Comparison of ENCODE assay signal across 5 fruit fly cellular contexts in genomic region chrX:2703693-2704092, dm6.
TF ChIP-seq lines count a peak whose summit lies in the region.

Gene Ugalt (minus strand): TSS chrX:2703852.

- TF ChIP-seq CTCF in whole organism, embryonic (GFP tag; optimal IDR thresholded peaks at IDR 0.05; lab: Kevin White, UChicago) = peak; percentile 86

TF ChIP-seq in whole organism, adult, 20 proteins besides CTCF, POLR2A, EP300 and RAD21 (continues in another document):
- no peak for TF ChIP-seq kay (GFP tag; lab: Kevin White, UChicago; ENCODE audit: borderline replicate concordance)
- peak; percentile 100 for TF ChIP-seq CG5204 (GFP tag; optimal IDR thresholded peaks at IDR 0.05; lab: Kevin White, UChicago)
- peak; percentile 100 for TF ChIP-seq CG1620 (GFP tag; optimal IDR thresholded peaks at IDR 0.05; lab: Kevin White, UChicago)
- TF ChIP-seq CG33017 (tag; optimal IDR thresholded peaks at IDR 0.05; lab: Kevin White, UChicago) = peak; percentile 100
- no peak for TF ChIP-seq cnc (optimal IDR thresholded peaks at IDR 0.05; lab: Kevin White, UChicago)
- TF ChIP-seq cic (GFP tag; optimal IDR thresholded peaks at IDR 0.05; lab: Kevin White, UChicago) = peak; percentile 98
- TF ChIP-seq ovo (GFP tag; optimal IDR thresholded peaks at IDR 0.05; lab: Kevin White, UChicago) = peak; percentile 100
- peak; percentile 100 for TF ChIP-seq CG7045 (GFP tag; optimal IDR thresholded peaks at IDR 0.05; lab: Kevin White, UChicago)
- TF ChIP-seq CG11617 (GFP tag; optimal IDR thresholded peaks at IDR 0.05; lab: Kevin White, UChicago) = peak; percentile 100
- TF ChIP-seq Hr96 (GFP tag; optimal IDR thresholded peaks at IDR 0.05; lab: Kevin White, UChicago) = peak; percentile 100
- peak; percentile 100 for TF ChIP-seq CG14711 (tag; optimal IDR thresholded peaks at IDR 0.05; lab: Kevin White, UChicago)
- TF ChIP-seq Mnt (GFP tag; optimal IDR thresholded peaks at IDR 0.05; lab: Kevin White, UChicago) = peak; percentile 100
- peak; percentile 100 for TF ChIP-seq bab1 (GFP tag; optimal IDR thresholded peaks at IDR 0.05; lab: Kevin White, UChicago)
- peak; percentile 100 for TF ChIP-seq CG7101 (tag; optimal IDR thresholded peaks at IDR 0.05; lab: Kevin White, UChicago)
- TF ChIP-seq tj (GFP tag; optimal IDR thresholded peaks at IDR 0.05; lab: Kevin White, UChicago) = peak; percentile 99
- TF ChIP-seq Crg-1 (GFP tag; optimal IDR thresholded peaks at IDR 0.05; lab: Kevin White, UChicago) = peak; percentile 100
- peak; percentile 100 for TF ChIP-seq CG12768 (GFP tag; optimal IDR thresholded peaks at IDR 0.05; lab: Kevin White, UChicago)
- peak; percentile 99 for TF ChIP-seq pad (GFP tag; optimal IDR thresholded peaks at IDR 0.05; lab: Kevin White, UChicago)

TF ChIP-seq in whole organism, embryonic, 481 proteins besides CTCF, POLR2A, EP300 and RAD21 (continues in another document):
- TF ChIP-seq sna (GFP tag; IDR thresholded peaks at IDR 0.05; lab: Robert Waterston, UW; ENCODE audit: partially characterized antibody) = no peak
- peak; percentile 100 for TF ChIP-seq Dbx (GFP tag; IDR thresholded peaks at IDR 0.05; lab: Robert Waterston, UW)
- peak; percentile 100 for TF ChIP-seq Mad (GFP tag; optimal IDR thresholded peaks at IDR 0.05; lab: Kevin White, UChicago)
- TF ChIP-seq Camta (GFP tag; optimal IDR thresholded peaks at IDR 0.05; lab: Kevin White, UChicago) = peak; percentile 100
- peak; percentile 95 for TF ChIP-seq CG2116 (GFP tag; optimal IDR thresholded peaks at IDR 0.05; lab: Kevin White, UChicago)
- TF ChIP-seq fru (optimal IDR thresholded peaks at IDR 0.05; lab: Kevin White, UChicago) = no peak
- peak; percentile 100 for TF ChIP-seq chm (GFP tag; IDR thresholded peaks at IDR 0.05; lab: Robert Waterston, UW)
- peak; percentile 100 for TF ChIP-seq wek (GFP tag; optimal IDR thresholded peaks at IDR 0.05; lab: Kevin White, UChicago)
- no peak for TF ChIP-seq br (optimal IDR thresholded peaks at IDR 0.05; lab: Kevin White, UChicago)
- TF ChIP-seq ro (GFP tag; IDR thresholded peaks at IDR 0.05; lab: Robert Waterston, UW) = peak; percentile 100
- peak; percentile 93 for TF ChIP-seq stwl (tag; optimal IDR thresholded peaks at IDR 0.05; lab: Kevin White, UChicago)
- no peak for TF ChIP-seq prd (optimal IDR thresholded peaks at IDR 0.05; lab: Kevin White, UChicago)
- peak; percentile 100 for TF ChIP-seq prd (GFP tag; IDR thresholded peaks at IDR 0.05; lab: Robert Waterston, UW)
- TF ChIP-seq Opbp (GFP tag; IDR thresholded peaks at IDR 0.05; lab: Robert Waterston, UW; ENCODE audit: partially characterized antibody) = peak; percentile 51; the same call in 1 of the 3 replicates
- TF ChIP-seq Side (GFP tag; optimal IDR thresholded peaks at IDR 0.05; lab: Kevin White, UChicago) = peak; percentile 100
- TF ChIP-seq MTF-1 (GFP tag; optimal IDR thresholded peaks at IDR 0.05; lab: Kevin White, UChicago; ENCODE audit: borderline replicate concordance) = peak; percentile 100
- TF ChIP-seq vvl (GFP tag; IDR thresholded peaks at IDR 0.05; lab: Robert Waterston, UW) = peak; percentile 100
- TF ChIP-seq CG9609 (GFP tag; optimal IDR thresholded peaks at IDR 0.05; lab: Kevin White, UChicago) = peak; percentile 100

TF ChIP-seq in whole organism, prepupa, 60 proteins besides CTCF, POLR2A, EP300 and RAD21 (continues in another document):
- TF ChIP-seq CG11762 (GFP tag; optimal IDR thresholded peaks at IDR 0.05; lab: Kevin White, UChicago; ENCODE audit: insufficient read depth) (peak; percentile 100), Gug (GFP tag; IDR thresholded peaks at IDR 0.05; lab: Robert Waterston, UW) (peak; percentile 100), CG6854 (GFP tag; optimal IDR thresholded peaks at IDR 0.05; lab: Kevin White, UChicago) (peak; percentile 100), CG11294 (GFP tag; IDR thresholded peaks at IDR 0.05; lab: Robert Waterston, UW) (peak; percentile 100), Eip78C (GFP tag; lab: Kevin White, UChicago) (peak; percentile 100), CG16779 (tag; optimal IDR thresholded peaks at IDR 0.05; lab: Kevin White, UChicago) (peak; percentile 100), dac (GFP tag; optimal IDR thresholded peaks at IDR 0.05; lab: Kevin White, UChicago) (peak; percentile 100), Met (GFP tag; optimal IDR thresholded peaks at IDR 0.05; lab: Kevin White, UChicago) (peak; percentile 100), fkh (GFP tag; optimal IDR thresholded peaks at IDR 0.05; lab: Kevin White, UChicago) (peak; percentile 100), Sox15 (GFP tag; optimal IDR thresholded peaks at IDR 0.05; lab: Kevin White, UChicago) (peak; percentile 100), Blimp-1 (GFP tag; optimal IDR thresholded peaks at IDR 0.05; lab: Kevin White, UChicago) (peak; percentile 100), Sox14 (GFP tag; optimal IDR thresholded peaks at IDR 0.05; lab: Kevin White, UChicago) (peak; percentile 100), fd59A (GFP tag; optimal IDR thresholded peaks at IDR 0.05; lab: Kevin White, UChicago) (peak; percentile 100), CG8632 (GFP tag; optimal IDR thresholded peaks at IDR 0.05; lab: Kevin White, UChicago) (peak; percentile 100), Eip93F (GFP tag; optimal IDR thresholded peaks at IDR 0.05; lab: Kevin White, UChicago) (peak; percentile 100), Ets96B (tag; optimal IDR thresholded peaks at IDR 0.05; lab: Kevin White, UChicago) (peak; percentile 100), CG34406 (GFP tag; optimal IDR thresholded peaks at IDR 0.05; lab: Kevin White, UChicago) (peak; percentile 100), CG6163 (GFP tag; IDR thresholded peaks at IDR 0.05; lab: Robert Waterston, UW) (peak; percentile 100), CG10669 (GFP tag; optimal IDR thresholded peaks at IDR 0.05; lab: Kevin White, UChicago) (peak; percentile 100)

TF ChIP-seq in whole organism, pupa, 21 proteins besides CTCF, POLR2A, EP300 and RAD21:
- TF ChIP-seq CG15710 (tag; optimal IDR thresholded peaks at IDR 0.05; lab: Kevin White, UChicago) (peak; percentile 100), D1 (tag; optimal IDR thresholded peaks at IDR 0.05; lab: Kevin White, UChicago) (peak; percentile 100), CG8159 (tag; optimal IDR thresholded peaks at IDR 0.05; lab: Kevin White, UChicago) (peak; percentile 100), CG12605 (GFP tag; IDR thresholded peaks at IDR 0.05; lab: Robert Waterston, UW) (peak; percentile 100), CG10348 (GFP tag; IDR thresholded peaks at IDR 0.05; lab: Robert Waterston, UW) (peak; percentile 100), CG4496 (GFP tag; IDR thresholded peaks at IDR 0.05; lab: Robert Waterston, UW) (peak; percentile 100), Ets98B (GFP tag; IDR thresholded peaks at IDR 0.05; lab: Robert Waterston, UW) (peak; percentile 100), rn (GFP tag; IDR thresholded peaks at IDR 0.05; lab: Robert Waterston, UW) (peak; percentile 100), CG32121 (GFP tag; IDR thresholded peaks at IDR 0.05; lab: Robert Waterston, UW) (peak; percentile 100), CG9948 (tag; optimal IDR thresholded peaks at IDR 0.05; lab: Kevin White, UChicago) (peak; percentile 100), CG34367 (tag; optimal IDR thresholded peaks at IDR 0.05; lab: Kevin White, UChicago) (peak; percentile 100), Pif1B (GFP tag; optimal IDR thresholded peaks at IDR 0.05; lab: Kevin White, UChicago) (peak; percentile 100), Pif1A (GFP tag; optimal IDR thresholded peaks at IDR 0.05; lab: Kevin White, UChicago) (peak; percentile 100), CG13204 (GFP tag; optimal IDR thresholded peaks at IDR 0.05; lab: Kevin White, UChicago) (peak; percentile 100), fd96Ca (GFP tag; IDR thresholded peaks at IDR 0.05; lab: Robert Waterston, UW) (peak; percentile 100), CG17806 (tag; optimal IDR thresholded peaks at IDR 0.05; lab: Kevin White, UChicago) (peak; percentile 100), Snoo (tag; optimal IDR thresholded peaks at IDR 0.05; lab: Kevin White, UChicago) (peak; percentile 100), EcR (GFP tag; optimal IDR thresholded peaks at IDR 0.05; lab: Kevin White, UChicago) (peak; percentile 83), CG8301 (tag; optimal IDR thresholded peaks at IDR 0.05; lab: Kevin White, UChicago) (peak; percentile 100), gl (tag; optimal IDR thresholded peaks at IDR 0.05; lab: Kevin White, UChicago) (peak; percentile 100), CG14655 (GFP tag; optimal IDR thresholded peaks at IDR 0.05; lab: Kevin White, UChicago) (peak; percentile 100)
TF ChIP-seq in whole organism, pupa: peak in this region for 21.

TF ChIP-seq in whole organism, wandering third instar larva, 38 proteins besides CTCF, POLR2A, EP300 and RAD21 (continues in another document):
- no peak for TF ChIP-seq Abd-B (GFP tag; optimal IDR thresholded peaks at IDR 0.05; lab: Kevin White, UChicago)
- peak; percentile 100 for TF ChIP-seq sage (GFP tag; optimal IDR thresholded peaks at IDR 0.05; lab: Kevin White, UChicago)
- TF ChIP-seq CG9705 (GFP tag; optimal IDR thresholded peaks at IDR 0.05; lab: Kevin White, UChicago) = peak; percentile 100
- TF ChIP-seq rgr (GFP tag; optimal IDR thresholded peaks at IDR 0.05; lab: Kevin White, UChicago) = peak; percentile 100
- TF ChIP-seq HLH106 (tag; optimal IDR thresholded peaks at IDR 0.05; lab: Kevin White, UChicago) = peak; percentile 100
- peak; percentile 100 for TF ChIP-seq psq (GFP tag; optimal IDR thresholded peaks at IDR 0.05; lab: Kevin White, UChicago)
- TF ChIP-seq Sp1 (GFP tag; optimal IDR thresholded peaks at IDR 0.05; lab: Kevin White, UChicago) = peak; percentile 100
- no peak for TF ChIP-seq Myc (optimal IDR thresholded peaks at IDR 0.05; lab: Kevin White, UChicago)
- peak; percentile 100 for TF ChIP-seq fru (GFP tag; optimal IDR thresholded peaks at IDR 0.05; lab: Kevin White, UChicago)
- no peak for TF ChIP-seq CrebA (GFP tag; optimal IDR thresholded peaks at IDR 0.05; lab: Kevin White, UChicago; ENCODE audit: borderline replicate concordance)
- TF ChIP-seq Dif (GFP tag; optimal IDR thresholded peaks at IDR 0.05; lab: Kevin White, UChicago; ENCODE audit: partially characterized antibody) = no peak
- TF ChIP-seq Hr78 (GFP tag; optimal IDR thresholded peaks at IDR 0.05; lab: Kevin White, UChicago) = no peak
- peak; percentile 100 for TF ChIP-seq Jra (GFP tag; optimal IDR thresholded peaks at IDR 0.05; lab: Kevin White, UChicago)
- peak; percentile 99 for TF ChIP-seq dsf (GFP tag; optimal IDR thresholded peaks at IDR 0.05; lab: Kevin White, UChicago; ENCODE audit: borderline replicate concordance)
- TF ChIP-seq woc (GFP tag; optimal IDR thresholded peaks at IDR 0.05; lab: Kevin White, UChicago) = peak; percentile 100
- peak; percentile 99 for TF ChIP-seq Mio (GFP tag; optimal IDR thresholded peaks at IDR 0.05; lab: Kevin White, UChicago)
- TF ChIP-seq sv (GFP tag; optimal IDR thresholded peaks at IDR 0.05; lab: Kevin White, UChicago) = peak; percentile 100
- TF ChIP-seq br (GFP tag; optimal IDR thresholded peaks at IDR 0.05; lab: Kevin White, UChicago) = peak; percentile 100
- peak; percentile 100 for TF ChIP-seq Rel (GFP tag; optimal IDR thresholded peaks at IDR 0.05; lab: Kevin White, UChicago)
- TF ChIP-seq Rel (tag; optimal IDR thresholded peaks at IDR 0.05; lab: Kevin White, UChicago) = peak; percentile 99
- no peak for TF ChIP-seq tai (GFP tag; optimal IDR thresholded peaks at IDR 0.05; lab: Kevin White, UChicago)
- peak; percentile 100 for TF ChIP-seq dmrt93B (GFP tag; optimal IDR thresholded peaks at IDR 0.05; lab: Kevin White, UChicago)
- peak; percentile 99 for TF ChIP-seq jim (GFP tag; optimal IDR thresholded peaks at IDR 0.05; lab: Kevin White, UChicago)
